Fruit fly (Drosophila melanogaster) whole organism, pupa: ENCODE data around the gene Dph5.

Experiments
- CG12605 ChIP-seq: fragments of 200-800 bp; sonication (Bioruptor generic); IDR thresholded peaks from 2 replicates; pipeline ENCODE4 v1.3.6; 2022; ENCODE audit warnings: missing biosample characterization, missing genetic modification characterization
- CG14655 ChIP-seq: fragments of 200-800 bp; sonication (Bioruptor generic); optimal IDR thresholded peaks from 3 replicates; lab custom pipeline; 2017; ENCODE audit warnings: mild to moderate bottlenecking, missing biosample characterization, missing genetic modification reagents, missing genetic modification characterization
- CG15710 ChIP-seq: fragments of 200-800 bp; sonication (Bioruptor generic); optimal IDR thresholded peaks from 2 replicates; lab custom pipeline; 2018; ENCODE audit warnings: missing biosample characterization, mild to moderate bottlenecking, missing genetic modification characterization, moderate library complexity
- CG32121 ChIP-seq: fragments of 200-800 bp; sonication (Bioruptor generic); IDR thresholded peaks from 2 replicates; pipeline ENCODE4 v1.3.6; 2022; ENCODE audit warnings: missing biosample characterization, missing genetic modification characterization
- CG4496 ChIP-seq: fragments of 200-800 bp; sonication (Bioruptor generic); IDR thresholded peaks from 3 replicates; pipeline ENCODE4 v1.3.6; 2022; ENCODE audit warnings: missing biosample characterization, missing genetic modification characterization
- D1 ChIP-seq: fragments of 200-800 bp; sonication (Bioruptor generic); optimal IDR thresholded peaks from 2 replicates; lab custom pipeline; 2018; ENCODE audit warnings: missing biosample characterization, mild to moderate bottlenecking, missing genetic modification characterization, moderate library complexity
- EcR ChIP-seq: fragments of 200-800 bp; sonication (Bioruptor generic); optimal IDR thresholded peaks from 3 replicates; lab custom pipeline; 2019; ENCODE audit warnings: missing biosample characterization, missing genetic modification characterization, mild to moderate bottlenecking, moderate library complexity, missing genetic modification reagents
- Pif1A ChIP-seq: fragments of 200-800 bp; sonication (Bioruptor generic); optimal IDR thresholded peaks from 3 replicates; lab custom pipeline; 2016; ENCODE audit warnings: missing biosample characterization, missing genetic modification characterization
- gl ChIP-seq: fragments of 200-800 bp; sonication (Bioruptor generic); optimal IDR thresholded peaks from 2 replicates; lab custom pipeline; 2018; ENCODE audit warnings: missing biosample characterization, mild to moderate bottlenecking, missing genetic modification characterization

- TF ChIP-seq CG32121 (GFP tag; lab: Robert Waterston, UW) (no peak), gl (no peak), Pif1A (GFP tag; lab: Kevin White, UChicago) (no peak), CG14655 (GFP tag; lab: Kevin White, UChicago) (no peak), CG4496 (GFP tag; lab: Robert Waterston, UW) (no peak), CG12605 (no peak), CG15710 (tag; lab: Kevin White, UChicago) (no peak), D1 (no peak), EcR (GFP tag; lab: Kevin White, UChicago) (no peak)
Measured at dm6 chr3R:22576979-22577378, 6.0 kb downstream of the Dph5 start.
